Fruit fly (Drosophila melanogaster): ENCODE data around the gene Gr98c.

The Gr98c gene

dm6 chr3R:27554964-27555363, 10.7 kb downstream of the Gr98c start (continued):
- peak; percentile 74 for TF ChIP-seq pdm3 (GFP tag; optimal IDR thresholded peaks at IDR 0.05)
- peak; percentile 77 for TF ChIP-seq achi (GFP tag; optimal IDR thresholded peaks at IDR 0.05)
- no peak for TF ChIP-seq CG6854 (GFP tag; optimal IDR thresholded peaks at IDR 0.05)
- TF ChIP-seq CG34406 (GFP tag; optimal IDR thresholded peaks at IDR 0.05): peak; percentile 33
- TF ChIP-seq dsx (GFP tag; optimal IDR thresholded peaks at IDR 0.05; ENCODE audit: poor library complexity, severe bottlenecking): no peak
- TF ChIP-seq Sox15 (GFP tag; optimal IDR thresholded peaks at IDR 0.05): peak; percentile 14
- peak; percentile 56 for TF ChIP-seq CG11762 (GFP tag; optimal IDR thresholded peaks at IDR 0.05; ENCODE audit: insufficient read depth)
- no peak for TF ChIP-seq vri (GFP tag; optimal IDR thresholded peaks at IDR 0.05)
- TF ChIP-seq CG32006 (GFP tag; optimal IDR thresholded peaks at IDR 0.05): peak; percentile 93
- peak; percentile 93 for TF ChIP-seq eg (GFP tag; IDR thresholded peaks at IDR 0.05)
- TF ChIP-seq ss (GFP tag; optimal IDR thresholded peaks at IDR 0.05): no peak
- no peak for TF ChIP-seq CG6808 (GFP tag; optimal IDR thresholded peaks at IDR 0.05)
- peak; percentile 88 for TF ChIP-seq Gug (GFP tag; IDR thresholded peaks at IDR 0.05)
- TF ChIP-seq Hr38 (GFP tag; optimal IDR thresholded peaks at IDR 0.05): no peak
- peak; percentile 76 for TF ChIP-seq OdsH (GFP tag; optimal IDR thresholded peaks at IDR 0.05)
- peak; percentile 14 for TF ChIP-seq spab (GFP tag; optimal IDR thresholded peaks at IDR 0.05)
- TF ChIP-seq acj6 (GFP tag; optimal IDR thresholded peaks at IDR 0.05): peak; percentile 71
- peak; percentile 39 for TF ChIP-seq CG6792 (GFP tag; optimal IDR thresholded peaks at IDR 0.05)
- TF ChIP-seq Ets96B (tag; optimal IDR thresholded peaks at IDR 0.05): peak; percentile 45
- peak; percentile 57 for TF ChIP-seq fkh (GFP tag; optimal IDR thresholded peaks at IDR 0.05)
- TF ChIP-seq CG8319 (GFP tag; optimal IDR thresholded peaks at IDR 0.05): peak; percentile 36
- TF ChIP-seq CG8632 (GFP tag; optimal IDR thresholded peaks at IDR 0.05): peak; percentile 37

- no peak for TF ChIP-seq Sox102F (GFP tag; optimal IDR thresholded peaks at IDR 0.05)
- no peak for TF ChIP-seq Hr4 (GFP tag; optimal IDR thresholded peaks at IDR 0.05)
These were observed 11.6 kb downstream of the Gr98c start for dm6 chr3R:27555853-27556252.

dm6 chr3R:27556466-27556865, 12.2 kb downstream of the Gr98c start:
- TF ChIP-seq CG11762 (GFP tag; optimal IDR thresholded peaks at IDR 0.05; ENCODE audit: insufficient read depth) (no peak), svp (GFP tag) (peak; percentile 89), Eip75B (GFP tag; optimal IDR thresholded peaks at IDR 0.05) (no peak)

dm6 chr3R:27556972-27557371, 12.7 kb downstream of the Gr98c start:
- TF ChIP-seq CG34406 (GFP tag; optimal IDR thresholded peaks at IDR 0.05): peak; percentile 40
- TF ChIP-seq salr (GFP tag; optimal IDR thresholded peaks at IDR 0.05): peak in 1 of 2 experiments; percentile 45
- no peak for TF ChIP-seq svp (GFP tag)
- no peak for TF ChIP-seq Hr38 (GFP tag; optimal IDR thresholded peaks at IDR 0.05)
- peak; percentile 31 for TF ChIP-seq CG8319 (GFP tag; optimal IDR thresholded peaks at IDR 0.05)
- peak; percentile 18 for TF ChIP-seq Blimp-1 (GFP tag; optimal IDR thresholded peaks at IDR 0.05)
- TF ChIP-seq fkh (GFP tag; optimal IDR thresholded peaks at IDR 0.05): no peak
- TF ChIP-seq CG1621 (tag; optimal IDR thresholded peaks at IDR 0.05): no peak
- no peak for TF ChIP-seq CG16779 (tag; optimal IDR thresholded peaks at IDR 0.05)
- TF ChIP-seq vri (GFP tag; optimal IDR thresholded peaks at IDR 0.05): peak; percentile 45
- TF ChIP-seq CG9139 (GFP tag; optimal IDR thresholded peaks at IDR 0.05): no peak
- peak; percentile 55 for TF ChIP-seq Hr39 (GFP tag; optimal IDR thresholded peaks at IDR 0.05)
- TF ChIP-seq CG6792 (GFP tag; optimal IDR thresholded peaks at IDR 0.05): peak; percentile 50
- TF ChIP-seq CG10631 (GFP tag; optimal IDR thresholded peaks at IDR 0.05): peak; percentile 47
- peak; percentile 51 for TF ChIP-seq Met (GFP tag; optimal IDR thresholded peaks at IDR 0.05)
- TF ChIP-seq Smox (GFP tag; optimal IDR thresholded peaks at IDR 0.05): no peak
- peak; percentile 52 for TF ChIP-seq CG11902 (GFP tag; optimal IDR thresholded peaks at IDR 0.05)
- peak; percentile 83 for TF ChIP-seq CG15336 (GFP tag; IDR thresholded peaks at IDR 0.05)
- TF ChIP-seq CG11762 (GFP tag; optimal IDR thresholded peaks at IDR 0.05; ENCODE audit: insufficient read depth): peak; percentile 31
- TF ChIP-seq CG10669 (GFP tag; optimal IDR thresholded peaks at IDR 0.05): peak; percentile 42
- peak; percentile 77 for TF ChIP-seq CG8119 (GFP tag; IDR thresholded peaks at IDR 0.05)
- TF ChIP-seq eg (GFP tag; IDR thresholded peaks at IDR 0.05): peak; percentile 88
- peak; percentile 81 for TF ChIP-seq CG6163 (GFP tag; IDR thresholded peaks at IDR 0.05)
- no peak for TF ChIP-seq fd59A (GFP tag; optimal IDR thresholded peaks at IDR 0.05)
- peak; percentile 87 for TF ChIP-seq Eip78C (GFP tag)
- no peak for TF ChIP-seq CG6808 (GFP tag; optimal IDR thresholded peaks at IDR 0.05)
- TF ChIP-seq ss (GFP tag; optimal IDR thresholded peaks at IDR 0.05): no peak
- peak; percentile 27 for TF ChIP-seq Sox14 (GFP tag; optimal IDR thresholded peaks at IDR 0.05)
- TF ChIP-seq topi (GFP tag; optimal IDR thresholded peaks at IDR 0.05): peak; percentile 52
- peak; percentile 43 for TF ChIP-seq Ets96B (tag; optimal IDR thresholded peaks at IDR 0.05)
- no peak for TF ChIP-seq dsx (GFP tag; optimal IDR thresholded peaks at IDR 0.05; ENCODE audit: poor library complexity, severe bottlenecking)
- TF ChIP-seq CG7368 (GFP tag; optimal IDR thresholded peaks at IDR 0.05): peak; percentile 43
